Worm (Caenorhabditis elegans) whole organism, young adult: ENCODE measurements around the gene F25G6.1.

Experiments
- B0261.1 ChIP-seq: sonication (generic microtip); optimal IDR thresholded peaks from 2 replicates; lab custom pipeline; 2016; ENCODE audit warnings: mild to moderate bottlenecking, missing genetic modification characterization, moderate library complexity, missing compliant biosample characterization
- C06A6.2 ChIP-seq: fragments of 200-800 bp; sonication (Bioruptor generic); conservative IDR thresholded peaks from 2 replicates; pipeline ENCODE4 v1.3.6; 2022; ENCODE audit warnings: missing genetic modification characterization, missing compliant biosample characterization
- F23B12.7 ChIP-seq: sonication (generic microtip); optimal IDR thresholded peaks from 2 replicates; lab custom pipeline; 2017; ENCODE audit warnings: missing genetic modification characterization, mild to moderate bottlenecking, missing compliant biosample characterization, antibody characterized with exemption, moderate library complexity; ENCODE audit not compliant: insufficient read depth
- F52B5.7 ChIP-seq: sonication (generic microtip); optimal IDR thresholded peaks from 2 replicates; lab custom pipeline; 2016; ENCODE audit warnings: mild to moderate bottlenecking, missing genetic modification characterization, missing compliant biosample characterization
- K11D2.4 ChIP-seq: fragments of 200-800 bp; sonication (Bioruptor generic); IDR thresholded peaks from 2 replicates; pipeline ENCODE4 v1.3.6; 2022; ENCODE audit warnings: missing genetic modification reagents, missing genetic modification characterization, missing compliant biosample characterization
- T07F8.4 ChIP-seq: sonication (generic microtip); optimal IDR thresholded peaks from 2 replicates; lab custom pipeline; 2016; ENCODE audit warnings: mild to moderate bottlenecking, missing genetic modification characterization, moderate library complexity, missing compliant biosample characterization
- T26A5.8 ChIP-seq: sonication (generic microtip); optimal IDR thresholded peaks from 2 replicates; lab custom pipeline; 2016; ENCODE audit warnings: missing genetic modification characterization, missing compliant biosample characterization
- Y56A3A.18 ChIP-seq: fragments of 200-800 bp; sonication (Bioruptor generic); IDR thresholded peaks from 2 replicates; pipeline ENCODE4 v1.3.6; 2022; ENCODE audit warnings: missing genetic modification reagents, missing genetic modification characterization, missing compliant biosample characterization
- ama-1 ChIP-seq, 3 experiments: fragments of 150-350 bp in 1 of 3; sonication (generic microtip) in 2 of 3; optimal IDR thresholded peaks; 2 replicates each; lab custom pipeline; 2014 to 2018; ENCODE audit warnings: missing biosample characterization in 2 of 3, missing genetic modification characterization in 2 of 3, missing genetic modification reagents in 2 of 3
- athp-1 ChIP-seq: sonication (generic microtip); optimal IDR thresholded peaks from 2 replicates; lab custom pipeline; 2017; ENCODE audit warnings: mild to moderate bottlenecking, missing genetic modification characterization, missing compliant biosample characterization
- attf-6 ChIP-seq: fragments of 200-800 bp; sonication (Bioruptor generic); IDR thresholded peaks from 2 replicates; pipeline ENCODE4 v1.3.6; 2022; ENCODE audit warnings: missing genetic modification reagents, missing genetic modification characterization, missing compliant biosample characterization
- ccch-3 ChIP-seq: fragments of 200-800 bp; sonication (Bioruptor generic); optimal IDR thresholded peaks from 2 replicates; lab custom pipeline; 2018; ENCODE audit warnings: mild to moderate bottlenecking, missing genetic modification characterization, missing compliant biosample characterization
- ceh-27 ChIP-seq: fragments of 200-800 bp; sonication (Bioruptor generic); optimal IDR thresholded peaks from 2 replicates; lab custom pipeline; 2018; ENCODE audit warnings: mild to moderate bottlenecking, missing genetic modification characterization, moderate library complexity, missing compliant biosample characterization
- ceh-58 ChIP-seq: fragments of 200-800 bp; sonication (Bioruptor generic); IDR thresholded peaks from 2 replicates; pipeline ENCODE4 v1.3.6; 2022; ENCODE audit warnings: missing genetic modification characterization, missing compliant biosample characterization
- ceh-79 ChIP-seq: sonication (generic microtip); optimal IDR thresholded peaks from 2 replicates; lab custom pipeline; 2017; ENCODE audit warnings: mild to moderate bottlenecking, missing genetic modification characterization, missing compliant biosample characterization
- chd-7 ChIP-seq: sonication (generic microtip); optimal IDR thresholded peaks from 2 replicates; lab custom pipeline; 2016; ENCODE audit warnings: mild to moderate bottlenecking, missing genetic modification characterization, moderate library complexity, missing compliant biosample characterization
- egl-18 ChIP-seq: fragments of 200-800 bp; sonication (Bioruptor generic); IDR thresholded peaks from 2 replicates; pipeline ENCODE4 v1.3.6; 2022; ENCODE audit warnings: missing genetic modification reagents, missing genetic modification characterization, missing compliant biosample characterization
- him-1 ChIP-seq: sonication (generic microtip); optimal IDR thresholded peaks from 2 replicates; lab custom pipeline; 2016; ENCODE audit warnings: missing genotype, missing genetic modification reagents, missing genetic modification characterization, missing compliant biosample characterization
- hlh-26 ChIP-seq: fragments of 200-800 bp; sonication (Bioruptor generic); conservative IDR thresholded peaks from 2 replicates; pipeline ENCODE4 v1.3.6; 2022; ENCODE audit warnings: missing genetic modification reagents, missing genetic modification characterization, missing compliant biosample characterization
- hmg-20 ChIP-seq: fragments of 200-800 bp; sonication (Bioruptor generic); IDR thresholded peaks from 2 replicates; pipeline ENCODE4 v1.3.6; 2022; ENCODE audit warnings: missing genetic modification reagents, missing genetic modification characterization, missing compliant biosample characterization
- hrde-1 ChIP-seq: sonication (generic microtip); optimal IDR thresholded peaks from 2 replicates; lab custom pipeline; 2016; ENCODE audit warnings: missing genetic modification characterization, mild to moderate bottlenecking, missing compliant biosample characterization, moderate library complexity, missing genotype, missing genetic modification reagents, borderline replicate concordance
- hsf-1 ChIP-seq: fragments of 200-800 bp; sonication (Bioruptor generic); IDR thresholded peaks from 2 replicates; pipeline ENCODE4 v1.3.6; 2022; ENCODE audit warnings: missing genetic modification reagents, missing genetic modification characterization, missing compliant biosample characterization
- let-607 ChIP-seq, 2 experiments: fragments of 200-800 bp in 1 of 2; sonication (Bioruptor generic) in 1 of 2; sonication (generic microtip) in 1 of 2; optimal IDR thresholded peaks; 2 replicates each; lab custom pipeline; 2016 to 2018; ENCODE audit warnings: mild to moderate bottlenecking in 2 of 2, missing compliant biosample characterization in 2 of 2, missing genetic modification characterization in 2 of 2, moderate library complexity in 2 of 2, missing genotype in 1 of 2
- lin-35 ChIP-seq, 3 experiments: fragments of 150-350 bp in 2 of 3; sonication (generic microtip) in 1 of 3; optimal IDR thresholded peaks; 2 replicates each; lab custom pipeline; 2014 to 2018; ENCODE audit warnings: missing biosample characterization in 3 of 3, missing genetic modification characterization in 3 of 3, missing genetic modification reagents in 3 of 3
- lin-40 ChIP-seq: sonication (generic microtip); optimal IDR thresholded peaks from 2 replicates; lab custom pipeline; 2016; ENCODE audit warnings: missing genetic modification characterization, mild to moderate bottlenecking, missing compliant biosample characterization, missing genotype, missing genetic modification reagents
- lir-1 ChIP-seq: fragments of 200-800 bp; sonication (Bioruptor generic); conservative IDR thresholded peaks from 2 replicates; pipeline ENCODE4 v1.3.6; 2022; ENCODE audit warnings: missing genetic modification reagents, missing genetic modification characterization, missing compliant biosample characterization
- lsl-1 ChIP-seq: fragments of 200-800 bp; sonication (Bioruptor generic); optimal IDR thresholded peaks from 2 replicates; lab custom pipeline; 2018; ENCODE audit warnings: mild to moderate bottlenecking, missing genetic modification characterization, moderate library complexity, missing compliant biosample characterization
- madf-3 ChIP-seq: fragments of 200-800 bp; sonication (Bioruptor generic); IDR thresholded peaks from 2 replicates; pipeline ENCODE4 v1.3.6; 2022; ENCODE audit warnings: missing genetic modification reagents, missing genetic modification characterization, missing compliant biosample characterization
- madf-6 ChIP-seq: fragments of 200-800 bp; sonication (Bioruptor generic); IDR thresholded peaks from 2 replicates; pipeline ENCODE4 v1.3.6; 2022; ENCODE audit warnings: missing genetic modification reagents, missing genetic modification characterization, missing compliant biosample characterization
- madf-8 ChIP-seq: fragments of 200-800 bp; sonication (Bioruptor generic); conservative IDR thresholded peaks from 2 replicates; pipeline ENCODE4 v1.3.6; 2022; ENCODE audit warnings: missing genetic modification reagents, missing genetic modification characterization, missing compliant biosample characterization
- mcd-1 ChIP-seq: fragments of 200-800 bp; sonication (Bioruptor generic); IDR thresholded peaks from 2 replicates; pipeline ENCODE4 v1.3.6; 2022; ENCODE audit warnings: missing genetic modification reagents, missing genetic modification characterization, missing compliant biosample characterization
- mel-28 ChIP-seq: sonication (generic microtip); optimal IDR thresholded peaks from 2 replicates; lab custom pipeline; 2016; ENCODE audit warnings: borderline replicate concordance, mild to moderate bottlenecking, missing genetic modification characterization, missing compliant biosample characterization
- nhr-120 ChIP-seq: fragments of 200-800 bp; sonication (Bioruptor generic); IDR thresholded peaks from 2 replicates; pipeline ENCODE4 v1.3.6; 2022; ENCODE audit warnings: missing genetic modification characterization, missing compliant biosample characterization
- nhr-179 ChIP-seq: sonication (generic microtip); optimal IDR thresholded peaks from 2 replicates; lab custom pipeline; 2016; ENCODE audit warnings: mild to moderate bottlenecking, missing genetic modification characterization, missing compliant biosample characterization
- pha-4 ChIP-seq: fragments of 150-350 bp; sonication (generic microtip); optimal IDR thresholded peaks from 2 replicates; lab custom pipeline; 2014; ENCODE audit warnings: missing biosample characterization, missing genetic modification reagents, missing genetic modification characterization
- repo-1 ChIP-seq: sonication (generic microtip); optimal IDR thresholded peaks from 2 replicates; lab custom pipeline; 2017; ENCODE audit warnings: mild to moderate bottlenecking, missing genetic modification characterization, missing compliant biosample characterization
- sea-2 ChIP-seq: fragments of 200-800 bp; sonication (Bioruptor generic); IDR thresholded peaks from 2 replicates; pipeline ENCODE4 v1.3.6; 2022; ENCODE audit warnings: missing genetic modification characterization, missing compliant biosample characterization
- snpc-3.4 ChIP-seq: sonication (generic microtip); optimal IDR thresholded peaks from 2 replicates; lab custom pipeline; 2017; ENCODE audit warnings: missing genetic modification characterization, mild to moderate bottlenecking, missing compliant biosample characterization, antibody characterized with exemption, moderate library complexity, missing genotype, missing genetic modification reagents
- somi-1 ChIP-seq: fragments of 200-800 bp; sonication (Bioruptor generic); optimal IDR thresholded peaks from 2 replicates; lab custom pipeline; 2018; ENCODE audit warnings: mild to moderate bottlenecking, missing genetic modification characterization, missing compliant biosample characterization
- sptf-2 ChIP-seq: fragments of 200-800 bp; sonication (Bioruptor generic); optimal IDR thresholded peaks from 2 replicates; lab custom pipeline; 2018; ENCODE audit warnings: mild to moderate bottlenecking, missing genetic modification characterization, missing compliant biosample characterization
- tbp1 ChIP-seq: fragments of 200-800 bp; sonication (Bioruptor generic); optimal IDR thresholded peaks from 2 replicates; lab custom pipeline; 2018; ENCODE audit warnings: mild to moderate bottlenecking, missing genetic modification characterization, missing compliant biosample characterization
- xnd-1 ChIP-seq: sonication (generic microtip); optimal IDR thresholded peaks from 2 replicates; lab custom pipeline; 2016; ENCODE audit warnings: missing genotype, missing genetic modification reagents, missing genetic modification characterization, missing compliant biosample characterization
- zim-3 ChIP-seq: sonication (generic microtip); optimal IDR thresholded peaks from 2 replicates; lab custom pipeline; 2017; ENCODE audit warnings: mild to moderate bottlenecking, missing genetic modification characterization, moderate library complexity, missing compliant biosample characterization
- ztf-18 ChIP-seq: sonication (generic microtip); optimal IDR thresholded peaks from 2 replicates; lab custom pipeline; 2016; ENCODE audit warnings: missing genotype, mild to moderate bottlenecking, missing genetic modification characterization, missing compliant biosample characterization

The F25G6.1 gene

ce11 chrV:8565075-8565474 lies 9.8 kb upstream of the F25G6.1 start, which contains the start of gene F25G6.8 (continued):
- TF ChIP-seq F23B12.7 (tag; lab: Kevin White, UChicago) (no peak), ztf-18 (tag; lab: Kevin White, UChicago) (no peak), lin-40 (tag; lab: Kevin White, UChicago) (no peak), somi-1 (GFP tag; lab: Kevin White, UChicago) (no peak)

- TF ChIP-seq F23B12.7 (tag; lab: Kevin White, UChicago) (no peak), madf-8 (no peak), lir-1 (no peak), sptf-2 (GFP tag; lab: Kevin White, UChicago) (no peak), zim-3 (tag; lab: Kevin White, UChicago) (no peak), lsl-1 (GFP tag; lab: Kevin White, UChicago) (no peak), hsf-1 (GFP tag; lab: Robert Waterston, UW) (no peak), F52B5.7 (tag; lab: Kevin White, UChicago) (no peak), mcd-1 (no peak), nhr-120 (GFP tag; lab: Robert Waterston, UW) (no peak), him-1 (no peak), madf-6 (GFP tag; lab: Robert Waterston, UW) (no peak), ama-1 (optimal IDR thresholded peaks at IDR 0.05; lab: Kevin White, UChicago) (no peak), ama-1 (GFP tag; optimal IDR thresholded peaks at IDR 0.05; lab: Kevin White, UChicago) (no peak), ztf-18 (tag; lab: Kevin White, UChicago) (no peak)
Measured at ce11 chrV:8569172-8569571, 5.7 kb upstream of the F25G6.1 start.

- TF ChIP-seq ceh-27 (GFP tag; lab: Kevin White, UChicago) (no peak), snpc-3.4 (peak; percentile 19), hrde-1 (tag; lab: Kevin White, UChicago) (no peak), T07F8.4 (no peak), ceh-58 (GFP tag; lab: Robert Waterston, UW) (no peak), xnd-1 (peak; percentile 27), repo-1 (no peak), attf-6 (GFP tag; lab: Robert Waterston, UW) (no peak), sea-2 (GFP tag; lab: Robert Waterston, UW) (no peak), madf-6 (GFP tag; lab: Robert Waterston, UW) (no peak; the same call in 1 of the 2 replicates), tbp1 (GFP tag; lab: Kevin White, UChicago) (peak; percentile 17), madf-8 (no peak), ama-1 (optimal IDR thresholded peaks at IDR 0.05; lab: Kevin White, UChicago) (no peak), ama-1 (GFP tag; optimal IDR thresholded peaks at IDR 0.05; lab: Kevin White, UChicago) (no peak), Y56A3A.18 (no peak), madf-3 (no peak), C06A6.2 (GFP tag; lab: Robert Waterston, UW) (no peak), chd-7 (tag; lab: Kevin White, UChicago) (no peak), egl-18 (GFP tag; lab: Robert Waterston, UW) (no peak), let-607 (tag; optimal IDR thresholded peaks at IDR 0.05; lab: Kevin White, UChicago) (no peak), athp-1 (tag; lab: Kevin White, UChicago) (no peak), somi-1 (GFP tag; lab: Kevin White, UChicago) (no peak), T26A5.8 (tag; lab: Kevin White, UChicago) (no peak), hmg-20 (GFP tag; lab: Robert Waterston, UW) (no peak), ceh-79 (tag; lab: Kevin White, UChicago) (no peak), ccch-3 (GFP tag; lab: Kevin White, UChicago) (no peak), mel-28 (tag; lab: Kevin White, UChicago) (no peak), B0261.1 (tag; lab: Kevin White, UChicago) (no peak), him-1 (no peak), nhr-179 (no peak), hlh-26 (no peak), pha-4 (tag; lab: Kevin White, UChicago) (no peak), K11D2.4 (GFP tag; lab: Robert Waterston, UW) (peak; percentile 57; the same call in 1 of the 2 replicates), lin-35 (GFP tag; optimal IDR thresholded peaks at IDR 0.05; lab: Kevin White, UChicago) (peak in 1 of 3 experiments; percentile 42)
Measured at ce11 chrV:8569841-8570361, 5.0 kb upstream of the F25G6.1 start, which contains the start of the genes F25G6.9 and symk-1. Gene F25G6.9, minus strand, starts transcription at chrV:8570000. Gene symk-1, plus strand, starts transcription at chrV:8570311.
